Worm (Caenorhabditis elegans) whole organism, L4/young adult: Measurements from ENCODE around the gene C09G9.1.

Experiments
- W03F9.2 ChIP-seq: fragments of 150-350 bp; optimal IDR thresholded peaks from 2 replicates; lab custom pipeline; 2014; ENCODE audit warnings: missing biosample characterization, missing genetic modification characterization
- dao-5 ChIP-seq: sonication (generic microtip); optimal IDR thresholded peaks from 2 replicates; lab custom pipeline; 2016; ENCODE audit warnings: missing genotype, missing genetic modification characterization, moderate library complexity, missing compliant biosample characterization
- him-1 ChIP-seq: sonication (generic microtip); optimal IDR thresholded peaks from 2 replicates; lab custom pipeline; 2016; ENCODE audit warnings: missing genotype, missing genetic modification reagents, missing genetic modification characterization, missing compliant biosample characterization

DNA sequence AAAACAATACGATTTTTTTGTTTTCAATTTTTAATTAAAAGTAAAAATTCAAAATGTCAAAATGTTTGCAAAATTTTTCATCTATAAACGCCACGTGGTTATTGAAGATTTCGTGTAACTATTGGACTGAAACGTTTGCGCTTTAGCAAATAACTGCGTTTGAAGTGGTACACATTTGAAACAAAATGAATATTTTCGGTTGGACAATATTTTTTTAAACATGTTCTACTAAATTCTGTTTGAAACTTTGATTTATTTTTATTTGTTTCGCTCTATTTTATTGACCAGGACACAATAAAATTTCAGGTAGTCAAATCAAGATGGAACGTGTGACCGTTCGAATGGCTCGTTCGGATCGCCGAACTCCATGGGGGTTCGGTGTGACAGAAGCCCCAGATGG, 13.1 kb downstream of the C09G9.1 start, which contains the start of gene alp-1:
- no peak for TF ChIP-seq dao-5 (tag; lab: Kevin White, UChicago)
- no peak for TF ChIP-seq him-1 (tag; lab: Kevin White, UChicago)
- no peak for TF ChIP-seq W03F9.2 (tag; lab: Kevin White, UChicago)
